Fruit fly (Drosophila melanogaster): ENCODE data around the gene Hs3st-B.
A peak's percentile ranks its signal among the peaks of the same experiment; 100 is the strongest.

The Hs3st-B gene

DNA sequence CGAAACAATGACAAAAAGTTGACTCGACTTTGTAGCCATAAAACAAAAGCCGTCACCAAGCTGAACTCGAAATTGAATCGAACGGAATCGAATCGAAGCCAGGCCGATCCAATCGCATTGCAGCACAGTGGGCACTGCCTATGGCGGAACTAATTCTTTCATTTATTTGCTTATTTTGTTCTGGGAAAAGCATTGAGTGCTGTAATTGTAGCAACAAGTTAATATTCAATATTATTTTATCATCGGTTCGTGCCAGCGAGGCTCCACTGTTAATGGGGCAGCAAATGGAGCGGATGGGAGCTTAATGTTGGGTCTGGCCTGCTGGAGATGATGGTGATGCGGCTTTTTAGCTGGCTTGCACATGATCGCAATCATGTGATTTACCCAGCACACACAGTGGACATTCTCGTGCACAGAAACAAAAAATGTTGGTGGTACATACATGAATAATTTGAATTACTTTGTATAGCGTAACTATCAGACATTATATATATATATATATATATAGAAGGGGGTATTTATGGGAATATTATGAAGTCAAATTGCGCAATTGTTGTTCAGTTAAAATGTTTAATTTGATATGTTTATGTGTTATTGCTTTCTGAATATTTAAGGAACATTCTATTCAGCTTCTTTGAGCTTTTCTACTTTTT is 41.0 kb downstream of the Hs3st-B start (continued):
- no peak for TF ChIP-seq abd-A (tag; optimal IDR thresholded peaks at IDR 0.05)
- peak; percentile 89 for TF ChIP-seq Dad (GFP tag; optimal IDR thresholded peaks at IDR 0.05)
- no peak for TF ChIP-seq Hr39 (optimal IDR thresholded peaks at IDR 0.05)
- TF ChIP-seq CG12769 (tag; optimal IDR thresholded peaks at IDR 0.05): peak; percentile 92
- peak; percentile 61 for TF ChIP-seq CG3163 (GFP tag; optimal IDR thresholded peaks at IDR 0.05)
- peak; percentile 86 to 91 for TF ChIP-seq chif (GFP tag; optimal IDR thresholded peaks at IDR 0.05)
- peak; percentile 89 for TF ChIP-seq Oaz (GFP tag; IDR thresholded peaks at IDR 0.05)
- TF ChIP-seq toy (GFP tag; IDR thresholded peaks at IDR 0.05): peak; percentile 49; the same call in 1 of the 2 replicates
- peak in 1 of 3 experiments; percentile 63 for TF ChIP-seq lola (GFP tag; optimal IDR thresholded peaks at IDR 0.05)
- TF ChIP-seq salm (tag; optimal IDR thresholded peaks at IDR 0.05): peak; percentile 88
- peak; percentile 61 for TF ChIP-seq CG9932 (GFP tag; IDR thresholded peaks at IDR 0.05)
- peak; percentile 90 for TF ChIP-seq pum (GFP tag; optimal IDR thresholded peaks at IDR 0.05)
- TF ChIP-seq fd102C (GFP tag; optimal IDR thresholded peaks at IDR 0.05): peak; percentile 17
- peak; percentile 71 for TF ChIP-seq Vsx1 (GFP tag; optimal IDR thresholded peaks at IDR 0.05)
- peak; percentile 70 for TF ChIP-seq CG2120 (GFP tag; optimal IDR thresholded peaks at IDR 0.05)
- TF ChIP-seq CG3407 (GFP tag; optimal IDR thresholded peaks at IDR 0.05): peak; percentile 83
- TF ChIP-seq jigr1 (GFP tag; IDR thresholded peaks at IDR 0.05): peak; percentile 66; the same call in 1 of the 3 replicates
- peak; percentile 12; the same call in 1 of the 2 replicates for TF ChIP-seq Adf1 (GFP tag; IDR thresholded peaks at IDR 0.05)
- TF ChIP-seq CrebB (tag; optimal IDR thresholded peaks at IDR 0.05): peak; percentile 82
- TF ChIP-seq tio (GFP tag; optimal IDR thresholded peaks at IDR 0.05): peak; percentile 63
- peak; percentile 79 for TF ChIP-seq CG18476 (GFP tag; optimal IDR thresholded peaks at IDR 0.05)
- TF ChIP-seq slbo (GFP tag; IDR thresholded peaks at IDR 0.05): peak; percentile 90
- TF ChIP-seq stc (GFP tag; IDR thresholded peaks at IDR 0.05): peak; percentile 87
- TF ChIP-seq dysf (GFP tag; IDR thresholded peaks at IDR 0.05): peak; percentile 92
- peak; percentile 77 for TF ChIP-seq Hr3 (GFP tag; optimal IDR thresholded peaks at IDR 0.05)
- peak; percentile 78 for TF ChIP-seq sim (GFP tag; IDR thresholded peaks at IDR 0.05)
- no peak for TF ChIP-seq ato (GFP tag; IDR thresholded peaks at IDR 0.05; ENCODE audit: partially characterized antibody)
- TF ChIP-seq Lhr (GFP tag; optimal IDR thresholded peaks at IDR 0.05): peak; percentile 52
- TF ChIP-seq CG12659 (GFP tag; optimal IDR thresholded peaks at IDR 0.05): peak; percentile 80
- TF ChIP-seq run (tag; optimal IDR thresholded peaks at IDR 0.05): peak; percentile 85
- peak; percentile 72 for TF ChIP-seq Atf3 (GFP tag; optimal IDR thresholded peaks at IDR 0.05)
- TF ChIP-seq Xbp1 (GFP tag; optimal IDR thresholded peaks at IDR 0.05): peak; percentile 93
- TF ChIP-seq Deaf1 (tag; optimal IDR thresholded peaks at IDR 0.05): peak; percentile 52
- TF ChIP-seq CG8924 (tag; optimal IDR thresholded peaks at IDR 0.05): peak; percentile 87
- TF ChIP-seq crc (GFP tag; optimal IDR thresholded peaks at IDR 0.05): peak; percentile 50
- peak; percentile 53 for TF ChIP-seq CG3838 (GFP tag; optimal IDR thresholded peaks at IDR 0.05)
- peak; percentile 74 for TF ChIP-seq HmgZ (tag; optimal IDR thresholded peaks at IDR 0.05)
- peak; percentile 25 for TF ChIP-seq CG7271 (tag; optimal IDR thresholded peaks at IDR 0.05)
- peak; percentile 93 for TF ChIP-seq ase (GFP tag; IDR thresholded peaks at IDR 0.05)
- peak; percentile 91 for TF ChIP-seq CG14014 (GFP tag; IDR thresholded peaks at IDR 0.05)
- peak; percentile 51 for TF ChIP-seq CG14965 (GFP tag; optimal IDR thresholded peaks at IDR 0.05; ENCODE audit: borderline replicate concordance)
- TF ChIP-seq Nf-YA (GFP tag; IDR thresholded peaks at IDR 0.05): peak; percentile 89
- no peak for TF ChIP-seq CG4282 (GFP tag; optimal IDR thresholded peaks at IDR 0.05)
- TF ChIP-seq CG10979 (tag; optimal IDR thresholded peaks at IDR 0.05): peak; percentile 84
- peak; percentile 72 for TF ChIP-seq CG8359 (GFP tag; optimal IDR thresholded peaks at IDR 0.05; ENCODE audit: borderline replicate concordance)
- TF ChIP-seq CkIIα-i1 (GFP tag; IDR thresholded peaks at IDR 0.05): peak; percentile 63; the same call in 1 of the 2 replicates
- peak; percentile 39 for TF ChIP-seq pho (GFP tag; optimal IDR thresholded peaks at IDR 0.05)
- TF ChIP-seq Xrp1 (GFP tag; IDR thresholded peaks at IDR 0.05): peak; percentile 92
- TF ChIP-seq stwl (tag; optimal IDR thresholded peaks at IDR 0.05): no peak
- no peak for TF ChIP-seq Dp (GFP tag; optimal IDR thresholded peaks at IDR 0.05)
